Fruit fly (Drosophila melanogaster) whole organism, embryonic: Measurements from ENCODE around the gene CG7557.

Source experiments
- Atf6 ChIP-seq: fragments of 200-800 bp; sonication (Bioruptor generic); IDR thresholded peaks from 2 replicates; pipeline ENCODE4 v1.3.6; 2022; ENCODE audit warnings: missing biosample characterization, missing genetic modification characterization
- CG1024 ChIP-seq: fragments of 200-800 bp; sonication (Bioruptor generic); IDR thresholded peaks from 2 replicates; pipeline ENCODE4 v1.3.6; 2022; ENCODE audit warnings: missing biosample characterization, missing genetic modification characterization
- CG10321 ChIP-seq: fragments of 200-800 bp; sonication (Bioruptor generic); IDR thresholded peaks from 2 replicates; pipeline ENCODE4 v1.3.6; 2022; ENCODE audit warnings: missing biosample characterization, missing genetic modification characterization
- CG11398 ChIP-seq: fragments of 200-800 bp; sonication (Bioruptor generic); optimal IDR thresholded peaks from 2 replicates; lab custom pipeline; 2016; ENCODE audit warnings: missing biosample characterization, missing genetic modification characterization
- CG11456 ChIP-seq: fragments of 200-800 bp; sonication (Bioruptor generic); IDR thresholded peaks from 3 replicates; pipeline ENCODE4 v1.3.6; 2022; ENCODE audit warnings: missing biosample characterization, missing genetic modification characterization
- CG12659 ChIP-seq: fragments of 200-800 bp; sonication (Bioruptor generic); optimal IDR thresholded peaks from 3 replicates; lab custom pipeline; 2017; ENCODE audit warnings: mild to moderate bottlenecking, missing biosample characterization, missing genetic modification reagents, missing genetic modification characterization
- CG12942 ChIP-seq: fragments of 200-800 bp; sonication (Bioruptor generic); optimal IDR thresholded peaks from 3 replicates; lab custom pipeline; 2016; ENCODE audit warnings: missing biosample characterization, missing genetic modification characterization
- CG13287 ChIP-seq: fragments of 200-800 bp; sonication (Bioruptor generic); IDR thresholded peaks from 2 replicates; pipeline ENCODE4 v1.3.6; 2022; ENCODE audit warnings: missing biosample characterization, missing genetic modification characterization; ENCODE audit not compliant: partially characterized antibody
- CG13296 ChIP-seq: fragments of 200-800 bp; sonication (Bioruptor generic); optimal IDR thresholded peaks from 3 replicates; lab custom pipeline; 2018; ENCODE audit warnings: missing biosample characterization, mild to moderate bottlenecking, missing genetic modification characterization
- CG15073 ChIP-seq: fragments of 200-800 bp; sonication (Bioruptor generic); optimal IDR thresholded peaks from 2 replicates; lab custom pipeline; 2016; ENCODE audit warnings: missing biosample characterization, missing genetic modification characterization
- CG16813 ChIP-seq: fragments of 200-800 bp; sonication (Bioruptor generic); IDR thresholded peaks from 3 replicates; pipeline ENCODE4 v1.3.6; 2022; ENCODE audit warnings: missing biosample characterization, missing genetic modification characterization; ENCODE audit not compliant: partially characterized antibody
- CG17568 ChIP-seq: fragments of 200-800 bp; sonication (Bioruptor generic); optimal IDR thresholded peaks from 2 replicates; lab custom pipeline; 2018; ENCODE audit warnings: missing biosample characterization, mild to moderate bottlenecking, missing genetic modification characterization, moderate library complexity
- CG1832 ChIP-seq: fragments of 200-800 bp; sonication (Bioruptor generic); optimal IDR thresholded peaks from 2 replicates; lab custom pipeline; 2017; ENCODE audit warnings: missing biosample characterization, mild to moderate bottlenecking, missing genetic modification characterization, inconsistent platforms
- CG3726 ChIP-seq: fragments of 200-800 bp; sonication (Bioruptor generic); IDR thresholded peaks from 3 replicates; pipeline ENCODE4, ENCODE4 v1.3.6; 2022; ENCODE audit warnings: missing biosample characterization, missing genetic modification characterization
- CG42726 ChIP-seq: fragments of 200-800 bp; sonication (Bioruptor generic); IDR thresholded peaks from 2 replicates; pipeline ENCODE4 v1.3.6; 2022; ENCODE audit warnings: missing biosample characterization, missing genetic modification characterization; ENCODE audit not compliant: partially characterized antibody
- CG4730 ChIP-seq: fragments of 200-800 bp; sonication (Bioruptor generic); IDR thresholded peaks from 2 replicates; pipeline ENCODE4 v1.3.6; 2022; ENCODE audit warnings: missing biosample characterization, missing genetic modification characterization
- CG5180 ChIP-seq: fragments of 200-800 bp; sonication (Bioruptor generic); optimal IDR thresholded peaks from 3 replicates; lab custom pipeline; 2017; ENCODE audit warnings: missing biosample characterization, missing genetic modification characterization, mild to moderate bottlenecking, moderate library complexity, missing genetic modification reagents
- CG7963 ChIP-seq: fragments of 200-800 bp; sonication (Bioruptor generic); IDR thresholded peaks from 3 replicates; pipeline ENCODE4 v1.3.6; 2022; ENCODE audit warnings: missing biosample characterization, missing genetic modification characterization; ENCODE audit not compliant: partially characterized antibody
- CG7987 ChIP-seq: fragments of 200-800 bp; sonication (Bioruptor generic); optimal IDR thresholded peaks from 2 replicates; lab custom pipeline; 2018; ENCODE audit warnings: missing biosample characterization, mild to moderate bottlenecking, missing genetic modification characterization, moderate library complexity
- CG8478 ChIP-seq: fragments of >200 bp; optimal IDR thresholded peaks from 2 replicates; lab custom pipeline; 2018
- CoRest ChIP-seq: fragments of 200-800 bp; sonication (Bioruptor generic); optimal IDR thresholded peaks from 3 replicates; lab custom pipeline; 2018; ENCODE audit warnings: missing biosample characterization, mild to moderate bottlenecking, missing genetic modification characterization, moderate library complexity
- Doc2 ChIP-seq: fragments of 200-800 bp; sonication (Bioruptor generic); IDR thresholded peaks from 2 replicates; pipeline ENCODE4 v1.3.6; 2022; ENCODE audit warnings: missing biosample characterization, missing genetic modification characterization
- E2f1 ChIP-seq: fragments of 200-800 bp; sonication (Bioruptor generic); IDR thresholded peaks from 2 replicates; pipeline ENCODE4 v1.3.6; 2022; ENCODE audit warnings: missing biosample characterization, missing genetic modification characterization
- Fer1 ChIP-seq: fragments of 200-800 bp; sonication (Bioruptor generic); optimal IDR thresholded peaks from 2 replicates; lab custom pipeline; 2017; ENCODE audit warnings: missing biosample characterization, mild to moderate bottlenecking, missing genetic modification characterization
- H15 ChIP-seq: fragments of 200-800 bp; sonication (Bioruptor generic); IDR thresholded peaks from 3 replicates; pipeline ENCODE4 v1.3.6; 2022; ENCODE audit warnings: missing biosample characterization, missing genetic modification characterization
- HLHmδ ChIP-seq: fragments of 200-800 bp; sonication (Bioruptor generic); optimal IDR thresholded peaks from 2 replicates; lab custom pipeline; 2018; ENCODE audit warnings: missing biosample characterization, mild to moderate bottlenecking, missing genetic modification characterization, moderate library complexity
- Mrtf ChIP-seq: fragments of 200-800 bp; sonication (Bioruptor generic); IDR thresholded peaks from 3 replicates; pipeline ENCODE4 v1.3.6; 2022; ENCODE audit warnings: missing biosample characterization, missing genetic modification characterization
- Neu2 ChIP-seq: fragments of 200-800 bp; sonication (Bioruptor generic); optimal IDR thresholded peaks from 3 replicates; lab custom pipeline; 2016; ENCODE audit warnings: missing biosample characterization, missing genetic modification characterization, borderline replicate concordance
- Sry-δ ChIP-seq: fragments of 200-800 bp; sonication (Bioruptor generic); optimal IDR thresholded peaks from 2 replicates; lab custom pipeline; 2016; ENCODE audit warnings: missing biosample characterization, missing genetic modification characterization
- bowl ChIP-seq: fragments of 200-800 bp; sonication (Bioruptor generic); IDR thresholded peaks from 2 replicates; pipeline ENCODE4 v1.3.6; 2022; ENCODE audit warnings: missing biosample characterization, missing genetic modification characterization
- dan ChIP-seq: fragments of 200-800 bp; sonication (Bioruptor generic); IDR thresholded peaks from 2 replicates; pipeline ENCODE4 v1.3.6; 2022; ENCODE audit warnings: missing biosample characterization, missing genetic modification characterization
- dpn ChIP-seq, 2 experiments: fragments of 200-800 bp; sonication (Bioruptor generic); optimal IDR thresholded peaks; 3 replicates each; lab custom pipeline; 2016; ENCODE audit warnings: missing biosample characterization in 2 of 2, missing genetic modification characterization in 2 of 2
- emc ChIP-seq: fragments of 200-800 bp; sonication (Bioruptor generic); optimal IDR thresholded peaks from 2 replicates; lab custom pipeline; 2016; ENCODE audit warnings: missing biosample characterization, missing genetic modification characterization
- gcm ChIP-seq: fragments of 200-800 bp; sonication (Bioruptor generic); optimal IDR thresholded peaks from 2 replicates; lab custom pipeline; 2019; ENCODE audit warnings: missing biosample characterization, mild to moderate bottlenecking, missing genetic modification characterization, moderate library complexity
- gro ChIP-seq: fragments of 200-800 bp; sonication (Bioruptor generic); optimal IDR thresholded peaks from 2 replicates; lab custom pipeline; 2016; ENCODE audit warnings: missing biosample characterization, missing genetic modification characterization
- gt ChIP-seq: fragments of 200-800 bp; sonication (Bioruptor generic); IDR thresholded peaks from 2 replicates; pipeline ENCODE4 v1.3.6; 2022; ENCODE audit warnings: missing biosample characterization, missing genetic modification characterization
- ham ChIP-seq: fragments of 200-800 bp; sonication (Bioruptor generic); IDR thresholded peaks from 2 replicates; pipeline ENCODE4 v1.3.6; 2022; ENCODE audit warnings: missing biosample characterization, missing genetic modification characterization
- her ChIP-seq: fragments of 200-800 bp; sonication (Bioruptor generic); optimal IDR thresholded peaks from 2 replicates; lab custom pipeline; 2016; ENCODE audit warnings: missing biosample characterization, missing genetic modification characterization
- nom ChIP-seq: fragments of 200-800 bp; sonication (Bioruptor generic); optimal IDR thresholded peaks from 2 replicates; lab custom pipeline; 2017; ENCODE audit warnings: missing biosample characterization, missing genetic modification characterization, mild to moderate bottlenecking, moderate library complexity, missing genetic modification reagents
- sc ChIP-seq, 3 experiments: fragments of >200 bp in 2 of 3; fragments of 200-800 bp in 1 of 3; sonication (Bioruptor generic) in 1 of 3; optimal IDR thresholded peaks; 2 replicates in 2 of 3; 3 replicates in 1 of 3; lab custom pipeline; 2017; ENCODE audit warnings: mild to moderate bottlenecking in 1 of 3, missing biosample characterization in 1 of 3, missing genetic modification characterization in 1 of 3, missing genetic modification reagents in 1 of 3
- sima ChIP-seq: fragments of 200-800 bp; sonication (Bioruptor generic); optimal IDR thresholded peaks from 2 replicates; lab custom pipeline; 2016; ENCODE audit warnings: missing biosample characterization, missing genetic modification characterization
- slou ChIP-seq: fragments of 200-800 bp; sonication (Bioruptor generic); optimal IDR thresholded peaks from 3 replicates; lab custom pipeline; 2016; ENCODE audit warnings: missing biosample characterization, missing genetic modification characterization
- tgo ChIP-seq: fragments of 200-800 bp; sonication (Bioruptor generic); IDR thresholded peaks from 3 replicates; pipeline ENCODE4 v1.3.6; 2022; ENCODE audit warnings: missing biosample characterization, missing genetic modification characterization
- tio ChIP-seq: fragments of 200-800 bp; sonication (Bioruptor generic); optimal IDR thresholded peaks from 2 replicates; lab custom pipeline; 2017; ENCODE audit warnings: missing biosample characterization, missing genetic modification characterization, inconsistent platforms
- tll ChIP-seq, 2 experiments: fragments of 200-800 bp in 1 of 2; fragments of >200 bp in 1 of 2; sonication (Bioruptor generic) in 1 of 2; optimal IDR thresholded peaks; 2 replicates each; lab custom pipeline; 2017 to 2019; ENCODE audit warnings: missing biosample characterization in 2 of 2, missing genetic modification characterization in 2 of 2, mild to moderate bottlenecking in 1 of 2, moderate library complexity in 1 of 2
- vfl ChIP-seq: fragments of 200-800 bp; sonication (Bioruptor generic); optimal IDR thresholded peaks from 2 replicates; lab custom pipeline; 2016; ENCODE audit warnings: missing biosample characterization, missing genetic modification characterization
- zf30C ChIP-seq: fragments of 200-800 bp; sonication (Bioruptor generic); optimal IDR thresholded peaks from 3 replicates; lab custom pipeline; 2018; ENCODE audit warnings: missing biosample characterization, mild to moderate bottlenecking, missing genetic modification characterization

Gene CG7557

dm6 chr3L:11405362-11406254 lies 39.4 kb upstream of the CG7557 start (continued):
- TF ChIP-seq CG12659 (GFP tag; lab: Kevin White, UChicago) (peak; percentile 95), CG11398 (peak; percentile 92), Neu2 (GFP tag; lab: Kevin White, UChicago) (no peak), CG17568 (GFP tag; lab: Kevin White, UChicago) (peak; percentile 93), Mrtf (GFP tag; lab: Robert Waterston, UW) (peak; percentile 94), CG3726 (GFP tag; lab: Robert Waterston, UW) (peak; percentile 94), her (GFP tag; lab: Kevin White, UChicago) (peak; percentile 87), CG1024 (GFP tag; lab: Robert Waterston, UW) (peak; percentile 90), gcm (GFP tag; lab: Kevin White, UChicago) (peak; percentile 95), CG13296 (GFP tag; lab: Kevin White, UChicago) (peak; percentile 86), zf30C (GFP tag; lab: Kevin White, UChicago) (no peak), CG13287 (GFP tag; lab: Robert Waterston, UW) (peak; percentile 15; the same call in 1 of the 2 replicates), slou (GFP tag; lab: Kevin White, UChicago) (peak; percentile 77), CG7963 (GFP tag; lab: Robert Waterston, UW) (0 out of 3 replicates have a peak, but pooled peaks have one; percentile 35), tio (GFP tag; lab: Kevin White, UChicago) (peak; percentile 93), ham (peak; percentile 56; the same call in 1 of the 2 replicates), CG4730 (GFP tag; lab: Robert Waterston, UW) (peak; percentile 93), nom (GFP tag; lab: Kevin White, UChicago) (peak; percentile 86), tgo (peak; percentile 96), CG7987 (GFP tag; lab: Kevin White, UChicago) (peak; percentile 70), gro (peak; percentile 83), CoRest (tag; lab: Kevin White, UChicago) (peak; percentile 95), bowl (GFP tag; lab: Robert Waterston, UW) (peak; percentile 87), CG8478 (lab: Kevin White, UChicago) (no peak), CG16813 (GFP tag; lab: Robert Waterston, UW) (peak; percentile 41; the same call in 2 of the 3 replicates), CG15073 (peak; percentile 84), tll (GFP tag; optimal IDR thresholded peaks at IDR 0.05; lab: Kevin White, UChicago) (no peak), Doc2 (GFP tag; lab: Robert Waterston, UW) (peak; percentile 56; the same call in 1 of the 2 replicates), gt (GFP tag; lab: Robert Waterston, UW) (peak; percentile 89), dan (GFP tag; lab: Robert Waterston, UW) (peak; percentile 87), CG1832 (no peak), H15 (GFP tag; lab: Robert Waterston, UW) (peak; percentile 96), emc (GFP tag; lab: Kevin White, UChicago) (peak; percentile 17), E2f1 (GFP tag; lab: Robert Waterston, UW) (peak; percentile 95), CG5180 (GFP tag; lab: Kevin White, UChicago) (peak; percentile 79), sc (optimal IDR thresholded peaks at IDR 0.05; lab: Kevin White, UChicago) (no peak), sc (GFP tag; optimal IDR thresholded peaks at IDR 0.05; lab: Kevin White, UChicago) (peak; percentile 92), dpn (GFP tag; optimal IDR thresholded peaks at IDR 0.05; lab: Kevin White, UChicago) (peak; percentile 91 to 96), HLHmδ (GFP tag; lab: Kevin White, UChicago) (no peak), vfl (GFP tag; lab: Kevin White, UChicago) (peak; percentile 75), sima (GFP tag; lab: Kevin White, UChicago) (peak; percentile 49), CG12942 (GFP tag; lab: Kevin White, UChicago) (peak; percentile 92), CG11456 (GFP tag; lab: Robert Waterston, UW) (peak; percentile 85), CG10321 (GFP tag; lab: Robert Waterston, UW) (peak; percentile 75), Sry-δ (GFP tag; lab: Kevin White, UChicago) (peak; percentile 24), Atf6 (GFP tag; lab: Robert Waterston, UW) (peak; percentile 92), Fer1 (GFP tag; lab: Kevin White, UChicago) (peak; percentile 81), CG42726 (no peak)
